Worm (Caenorhabditis elegans) whole organism, L1 larva: ENCODE data around the gene T01G5.7.
A peak's percentile ranks its signal among the peaks of the same experiment; 100 is the strongest.

ENCODE experiments used
- C04F5.9 ChIP-seq: sonication (generic microtip); optimal IDR thresholded peaks from 2 replicates; lab custom pipeline; 2016; ENCODE audit warnings: missing genetic modification characterization, missing compliant biosample characterization
- C16A3.4 ChIP-seq: fragments of 150-350 bp; optimal IDR thresholded peaks from 2 replicates; lab custom pipeline; 2014; ENCODE audit warnings: missing biosample characterization, missing genetic modification characterization
- F16B12.6 ChIP-seq: fragments of 150-350 bp; optimal IDR thresholded peaks from 2 replicates; lab custom pipeline; 2014; ENCODE audit warnings: missing biosample characterization, missing genetic modification characterization
- aha-1 ChIP-seq: fragments of 150-350 bp; optimal IDR thresholded peaks from 2 replicates; lab custom pipeline; 2014; ENCODE audit warnings: missing biosample characterization, missing genetic modification characterization
- ceh-8 ChIP-seq: fragments of 200-800 bp; sonication (Bioruptor generic); optimal IDR thresholded peaks from 2 replicates; lab custom pipeline; 2018; ENCODE audit warnings: mild to moderate bottlenecking, missing genetic modification characterization, moderate library complexity, missing compliant biosample characterization
- ceh-88 ChIP-seq: fragments of 200-800 bp; sonication (Bioruptor generic); IDR thresholded peaks from 2 replicates; pipeline ENCODE4 v1.3.6; 2022; ENCODE audit warnings: missing genetic modification characterization, missing compliant biosample characterization
- ceh-90 ChIP-seq: sonication (generic microtip); optimal IDR thresholded peaks from 2 replicates; lab custom pipeline; 2016; ENCODE audit warnings: missing genetic modification characterization, missing compliant biosample characterization
- ces-1 ChIP-seq: fragments of 150-350 bp; optimal IDR thresholded peaks from 2 replicates; lab custom pipeline; 2014; ENCODE audit warnings: missing biosample characterization, missing genetic modification reagents, missing genetic modification characterization
- dpl-1 ChIP-seq, 3 experiments: fragments of 150-350 bp in 2 of 3; sonication (generic microtip) in 1 of 3; optimal IDR thresholded peaks; 2 replicates each; lab custom pipeline; 2014 to 2017; ENCODE audit warnings: missing biosample characterization in 3 of 3, missing genetic modification characterization in 3 of 3, missing genetic modification reagents in 3 of 3
- dsc-1 ChIP-seq: sonication (generic microtip); optimal IDR thresholded peaks from 2 replicates; lab custom pipeline; 2016; ENCODE audit warnings: mild to moderate bottlenecking, missing genetic modification characterization, missing compliant biosample characterization
- efl-1 ChIP-seq, 4 experiments: fragments of 150-350 bp; optimal IDR thresholded peaks in 3 of 4; peaks in 1 of 4; 1 replicate in 1 of 4; 2 replicates in 3 of 4; lab custom pipeline; 2014; ENCODE audit warnings: missing biosample characterization in 2 of 4, missing genetic modification characterization in 2 of 4, missing genetic modification reagents in 2 of 4
- egl-27 ChIP-seq, 2 experiments: fragments of 150-350 bp in 1 of 2; sonication (generic microtip); optimal IDR thresholded peaks; 3 replicates each; lab custom pipeline; 2017 to 2018; ENCODE audit warnings: missing biosample characterization in 2 of 2, missing genetic modification characterization in 2 of 2, missing genetic modification reagents in 2 of 2
- elt-3 ChIP-seq, 6 experiments: fragments of 150-350 bp in 1 of 6; sonication (generic microtip); optimal IDR thresholded peaks; 2 replicates each; lab custom pipeline; 2017 to 2018; ENCODE audit warnings: missing biosample characterization in 6 of 6, missing genetic modification characterization in 6 of 6, inconsistent platforms in 1 of 6
- ets-5 ChIP-seq: fragments of 200-800 bp; sonication (Bioruptor generic); IDR thresholded peaks from 2 replicates; pipeline ENCODE4 v1.3.6; 2022; ENCODE audit warnings: missing genetic modification characterization, missing compliant biosample characterization
- fkh-4 ChIP-seq: sonication (generic microtip); optimal IDR thresholded peaks from 2 replicates; lab custom pipeline; 2016; ENCODE audit warnings: missing compliant biosample characterization, missing genetic modification characterization, borderline replicate concordance
- fkh-8 ChIP-seq: sonication (generic microtip); optimal IDR thresholded peaks from 2 replicates; lab custom pipeline; 2016; ENCODE audit warnings: mild to moderate bottlenecking, missing genetic modification characterization, missing compliant biosample characterization
- grh-1 ChIP-seq: fragments of 200-800 bp; sonication (Bioruptor generic); IDR thresholded peaks from 2 replicates; pipeline ENCODE4 v1.3.6; 2022; ENCODE audit warnings: missing genetic modification reagents, missing genetic modification characterization, missing compliant biosample characterization
- hlh-17 ChIP-seq: fragments of 200-800 bp; sonication (Bioruptor generic); optimal IDR thresholded peaks from 2 replicates; lab custom pipeline; 2018; ENCODE audit warnings: missing genetic modification characterization, mild to moderate bottlenecking, missing compliant biosample characterization, moderate library complexity, borderline replicate concordance
- hlh-4 ChIP-seq: sonication (generic microtip); optimal IDR thresholded peaks from 2 replicates; lab custom pipeline; 2016; ENCODE audit warnings: mild to moderate bottlenecking, missing genetic modification characterization, missing compliant biosample characterization
- hpl-2 ChIP-seq: fragments of 150-350 bp; optimal IDR thresholded peaks from 2 replicates; lab custom pipeline; 2014; ENCODE audit warnings: missing biosample characterization, missing genetic modification reagents, missing genetic modification characterization
- irx-1 ChIP-seq: sonication (generic microtip); optimal IDR thresholded peaks from 2 replicates; lab custom pipeline; 2016; ENCODE audit warnings: missing genetic modification characterization, missing compliant biosample characterization
- isw-1 ChIP-seq: fragments of 200-800 bp; sonication (Bioruptor generic); IDR thresholded peaks from 2 replicates; pipeline ENCODE4 v1.3.6; 2022; ENCODE audit warnings: missing genetic modification characterization, missing compliant biosample characterization
- jun-1 ChIP-seq: fragments of 150-350 bp; optimal IDR thresholded peaks from 2 replicates; lab custom pipeline; 2014; ENCODE audit warnings: missing biosample characterization, missing genetic modification reagents, missing genetic modification characterization
- lin-15B ChIP-seq: fragments of 150-350 bp; sonication (generic microtip); optimal IDR thresholded peaks from 3 replicates; lab custom pipeline; 2014; ENCODE audit warnings: missing biosample characterization, missing genetic modification characterization
- lin-35 ChIP-seq, 2 experiments: fragments of 150-350 bp; optimal IDR thresholded peaks; 2 replicates each; lab custom pipeline; 2014; ENCODE audit warnings: missing biosample characterization in 2 of 2, missing genetic modification characterization in 2 of 2, missing genetic modification reagents in 2 of 2
- mdl-1 ChIP-seq, 2 experiments: fragments of 150-350 bp; optimal IDR thresholded peaks; 2 replicates each; lab custom pipeline; 2014 to 2017; ENCODE audit warnings: missing biosample characterization in 2 of 2, missing genetic modification characterization in 2 of 2, inconsistent platforms in 1 of 2
- mef-2 ChIP-seq: fragments of 150-350 bp; optimal IDR thresholded peaks from 2 replicates; lab custom pipeline; 2014; ENCODE audit warnings: missing biosample characterization, missing genetic modification characterization
- nhr-12 ChIP-seq: sonication (generic microtip); optimal IDR thresholded peaks from 2 replicates; lab custom pipeline; 2017; ENCODE audit warnings: missing biosample characterization, missing genetic modification characterization
- nhr-19 ChIP-seq: fragments of 200-800 bp; sonication (Bioruptor generic); conservative IDR thresholded peaks from 2 replicates; pipeline ENCODE4 v1.3.6; 2022; ENCODE audit warnings: missing genetic modification characterization, missing compliant biosample characterization
- nhr-20 ChIP-seq: sonication (generic microtip); optimal IDR thresholded peaks from 2 replicates; lab custom pipeline; 2016; ENCODE audit warnings: mild to moderate bottlenecking, missing genetic modification characterization, missing compliant biosample characterization
- nhr-28 ChIP-seq: fragments of 150-350 bp; optimal IDR thresholded peaks from 2 replicates; lab custom pipeline; 2014; ENCODE audit warnings: missing biosample characterization, missing genetic modification characterization
- nhr-71 ChIP-seq: sonication (generic microtip); optimal IDR thresholded peaks from 2 replicates; lab custom pipeline; 2016; ENCODE audit warnings: mild to moderate bottlenecking, missing genetic modification characterization, moderate library complexity, missing compliant biosample characterization
- nhr-77 ChIP-seq: fragments of 150-350 bp; optimal IDR thresholded peaks from 2 replicates; lab custom pipeline; 2014; ENCODE audit warnings: missing biosample characterization, missing genetic modification characterization
- nhr-85 ChIP-seq: sonication (generic microtip); peaks from one replicate; lab custom pipeline; 2016; ENCODE audit warnings: missing genetic modification characterization, inconsistent platforms, missing compliant biosample characterization
- nhr-90 ChIP-seq: sonication (generic microtip); optimal IDR thresholded peaks from 2 replicates; lab custom pipeline; 2016; ENCODE audit warnings: mild to moderate bottlenecking, missing genetic modification characterization, missing compliant biosample characterization; ENCODE audit not compliant: poor library complexity
- pqm-1 ChIP-seq: sonication (generic microtip); optimal IDR thresholded peaks from 3 replicates; lab custom pipeline; 2017; ENCODE audit warnings: missing biosample characterization, missing genetic modification characterization
- snpc-4 ChIP-seq: fragments of 150-350 bp; optimal IDR thresholded peaks from 2 replicates; lab custom pipeline; 2014; ENCODE audit warnings: missing biosample characterization, missing genetic modification characterization
- snu-23 ChIP-seq: sonication (generic microtip); optimal IDR thresholded peaks from 2 replicates; lab custom pipeline; 2016; ENCODE audit warnings: missing genetic modification characterization, missing compliant biosample characterization
- swsn-7 ChIP-seq: sonication (generic microtip); optimal IDR thresholded peaks from 2 replicates; lab custom pipeline; 2016; ENCODE audit warnings: missing genetic modification characterization, missing compliant biosample characterization
- unc-130 ChIP-seq: fragments of 150-350 bp; optimal IDR thresholded peaks from 2 replicates; lab custom pipeline; 2017; ENCODE audit warnings: missing biosample characterization, missing genetic modification characterization, inconsistent platforms
- unc-30 ChIP-seq: sonication (generic microtip); optimal IDR thresholded peaks from 2 replicates; lab custom pipeline; 2017; ENCODE audit warnings: missing biosample characterization, missing genetic modification characterization
- unc-62 ChIP-seq: fragments of 150-350 bp; optimal IDR thresholded peaks from 2 replicates; lab custom pipeline; 2014; ENCODE audit warnings: missing biosample characterization, missing genetic modification reagents, missing genetic modification characterization
- unc-86 ChIP-seq: sonication (generic microtip); optimal IDR thresholded peaks from 2 replicates; lab custom pipeline; 2016; ENCODE audit warnings: missing genetic modification characterization, missing compliant biosample characterization
- unc-98 ChIP-seq: fragments of 200-800 bp; sonication (Bioruptor generic); IDR thresholded peaks from 2 replicates; pipeline ENCODE4 v1.3.6; 2022; ENCODE audit warnings: missing genetic modification characterization, missing compliant biosample characterization
- vab-15 ChIP-seq: sonication (generic microtip); optimal IDR thresholded peaks from 2 replicates; lab custom pipeline; 2017; ENCODE audit warnings: missing genotype, mild to moderate bottlenecking, missing genetic modification characterization, missing compliant biosample characterization
- xbp-1 ChIP-seq: sonication (generic microtip); optimal IDR thresholded peaks from 2 replicates; lab custom pipeline; 2016; ENCODE audit warnings: missing genetic modification characterization, missing compliant biosample characterization
- zag-1 ChIP-seq: fragments of 150-350 bp; optimal IDR thresholded peaks from 2 replicates; lab custom pipeline; 2014; ENCODE audit warnings: missing biosample characterization, missing genetic modification characterization
- zip-4 ChIP-seq: fragments of 200-800 bp; sonication (Bioruptor generic); optimal IDR thresholded peaks from 2 replicates; lab custom pipeline; 2018; ENCODE audit warnings: mild to moderate bottlenecking, missing genetic modification characterization, moderate library complexity, missing compliant biosample characterization
- ztf-11 ChIP-seq, 2 experiments: sonication (generic microtip); optimal IDR thresholded peaks; 2 replicates each; lab custom pipeline; 2016 to 2017; ENCODE audit warnings: missing genetic modification characterization in 2 of 2, missing biosample characterization in 1 of 2, missing compliant biosample characterization in 1 of 2
- ztf-4 ChIP-seq: fragments of 150-350 bp; optimal IDR thresholded peaks from 2 replicates; lab custom pipeline; 2014; ENCODE audit warnings: missing biosample characterization, missing genetic modification characterization

Gene T01G5.7

ce11 chrV:15085335-15085800 is 26.4 kb upstream of the T01G5.7 start, which contains the start of the genes ahsa-1 and C01G10.7 (continued):
- TF ChIP-seq ztf-11 (tag; optimal IDR thresholded peaks at IDR 0.05; lab: Kevin White, UChicago) (peak in 1 of 2 experiments; percentile 94), snpc-4 (tag; lab: Kevin White, UChicago) (peak; percentile 87), nhr-85 (tag; lab: Kevin White, UChicago) (peak; percentile 97), C04F5.9 (tag; lab: Kevin White, UChicago) (peak; percentile 88), ztf-4 (peak; percentile 34), mdl-1 (tag; optimal IDR thresholded peaks at IDR 0.05; lab: Kevin White, UChicago) (peak in 1 of 2 experiments; percentile 66), unc-30 (no peak), zag-1 (tag; lab: Kevin White, UChicago) (peak; percentile 54), jun-1 (tag; lab: Kevin White, UChicago) (peak; percentile 61), fkh-4 (tag; lab: Kevin White, UChicago) (peak; percentile 94), zip-4 (GFP tag; lab: Kevin White, UChicago) (peak; percentile 33), unc-98 (peak; percentile 87), dpl-1 (GFP tag; optimal IDR thresholded peaks at IDR 0.05; lab: Kevin White, UChicago) (peak; percentile 76 to 86 (median 84)), isw-1 (GFP tag; lab: Robert Waterston, UW) (peak; percentile 87), lin-15B (peak; percentile 99), ceh-88 (GFP tag; lab: Robert Waterston, UW) (peak; percentile 53; the same call in 1 of the 2 replicates), irx-1 (tag; lab: Kevin White, UChicago) (peak; percentile 92), nhr-19 (GFP tag; lab: Robert Waterston, UW) (peak; percentile 87), ceh-90 (peak; percentile 92), vab-15 (tag; lab: Kevin White, UChicago) (peak; percentile 93), nhr-90 (tag; lab: Kevin White, UChicago) (peak; percentile 95), unc-130 (tag; lab: Kevin White, UChicago) (peak; percentile 63), egl-27 (tag; optimal IDR thresholded peaks at IDR 0.05; lab: Kevin White, UChicago) (no peak), ets-5 (GFP tag; lab: Robert Waterston, UW) (no peak), ces-1 (no peak), nhr-77 (tag; lab: Kevin White, UChicago) (peak; percentile 80), hlh-17 (GFP tag; lab: Kevin White, UChicago) (no peak), pqm-1 (tag; lab: Kevin White, UChicago) (no peak), hlh-4 (tag; lab: Kevin White, UChicago) (peak; percentile 34), lin-35 (GFP tag; optimal IDR thresholded peaks at IDR 0.05; lab: Kevin White, UChicago) (peak; percentile 85 to 86), dsc-1 (peak; percentile 94), unc-86 (tag; lab: Kevin White, UChicago) (peak; percentile 85), nhr-20 (tag; lab: Kevin White, UChicago) (peak; percentile 92), nhr-12 (no peak), xbp-1 (peak; percentile 87), elt-3 (tag; optimal IDR thresholded peaks at IDR 0.05; lab: Kevin White, UChicago) (peak in 4 of 6 experiments; percentile 67 to 90 (median 83)), nhr-71 (peak; percentile 96), unc-62 (GFP tag; lab: Kevin White, UChicago) (no peak), C16A3.4 (tag; lab: Kevin White, UChicago) (peak; percentile 93), ceh-8 (GFP tag; lab: Kevin White, UChicago) (peak; percentile 58), grh-1 (GFP tag; lab: Robert Waterston, UW) (peak; percentile 74), swsn-7 (tag; lab: Kevin White, UChicago) (peak; percentile 90), snu-23 (peak; percentile 95), fkh-8 (tag; lab: Kevin White, UChicago) (peak; percentile 92), efl-1 (optimal IDR thresholded peaks at IDR 0.05; lab: Kevin White, UChicago) (peak; percentile 84 to 85), efl-1 (GFP tag; optimal IDR thresholded peaks at IDR 0.05 in 1 of 2; lab: Kevin White, UChicago) (peak; percentile 83 to 97), nhr-28 (tag; lab: Kevin White, UChicago) (no peak), hpl-2 (GFP tag; lab: Kevin White, UChicago) (peak; percentile 60), mef-2 (tag; lab: Kevin White, UChicago) (no peak), aha-1 (peak; percentile 36), F16B12.6 (peak; percentile 48)
